Worm (Caenorhabditis elegans): Measurements from ENCODE around the gene K03B4.6.

K03B4.6 gene

ce11 chrV:4662400-4662799, 13.6 kb downstream of the K03B4.6 start, which contains the start of gene srx-74:
Gene srx-74 (minus strand): TSS chrV:4662500.
- TF ChIP-seq unc-62 (GFP tag; optimal IDR thresholded peaks at IDR 0.05) (no peak), mls-2 (tag; optimal IDR thresholded peaks at IDR 0.05) (no peak)

- no peak for TF ChIP-seq ceh-83 (GFP tag; optimal IDR thresholded peaks at IDR 0.05)
- TF ChIP-seq pha-4 (tag; optimal IDR thresholded peaks at IDR 0.05): no peak
- TF ChIP-seq drap-1 (GFP tag; optimal IDR thresholded peaks at IDR 0.05): no peak
- TF ChIP-seq elt-3 (tag; optimal IDR thresholded peaks at IDR 0.05): no peak
- no peak for TF ChIP-seq mls-2 (tag; optimal IDR thresholded peaks at IDR 0.05)
- TF ChIP-seq cnd-1 (tag; optimal IDR thresholded peaks at IDR 0.05): no peak
- no peak for TF ChIP-seq ztf-11 (tag; optimal IDR thresholded peaks at IDR 0.05)
- TF ChIP-seq mep-1 (tag; optimal IDR thresholded peaks at IDR 0.05): no peak
These were observed 20.8 kb downstream of the K03B4.6 start, which contains the start of gene F41F3.9 for ce11 chrV:4655175-4655574. Gene F41F3.9 (plus strand): TSS chrV:4655475.

ce11 chrV:4653871-4654605, 22.0 kb downstream of the K03B4.6 start, which contains the start of the genes col-139 and F41F3.1:
Gene col-139 (minus strand): TSS chrV:4653971.
Gene F41F3.1 (plus strand): TSS chrV:4654555.
- no peak for TF ChIP-seq lsy-2 (tag; optimal IDR thresholded peaks at IDR 0.05)
- TF ChIP-seq unc-62 (GFP tag; optimal IDR thresholded peaks at IDR 0.05): no peak
- no peak for TF ChIP-seq mep-1 (tag; optimal IDR thresholded peaks at IDR 0.05)
- no peak for TF ChIP-seq bed-3 (GFP tag; optimal IDR thresholded peaks at IDR 0.05)
- no peak for TF ChIP-seq nhr-237 (tag; optimal IDR thresholded peaks at IDR 0.05)
- TF ChIP-seq sptf-1 (tag; optimal IDR thresholded peaks at IDR 0.05): no peak
- no peak for TF ChIP-seq ceh-83 (GFP tag; optimal IDR thresholded peaks at IDR 0.05)

ce11 chrV:4653093-4653492, 22.9 kb downstream of the K03B4.6 start:
- TF ChIP-seq nhr-28 (tag; optimal IDR thresholded peaks at IDR 0.05) (no peak), elt-3 (tag; optimal IDR thresholded peaks at IDR 0.05) (no peak), nhr-76 (tag; optimal IDR thresholded peaks at IDR 0.05) (no peak), pha-4 (tag; optimal IDR thresholded peaks at IDR 0.05) (no peak), unc-39 (tag; optimal IDR thresholded peaks at IDR 0.05) (no peak)

ce11 chrV:4651480-4651879, 24.5 kb downstream of the K03B4.6 start:
- TF ChIP-seq ham-2 (GFP tag; optimal IDR thresholded peaks at IDR 0.05) (peak; percentile 20), elt-1 (tag; optimal IDR thresholded peaks at IDR 0.05; ENCODE audit: borderline replicate concordance, insufficient read depth) (peak; percentile 53), ceh-43 (GFP tag; optimal IDR thresholded peaks at IDR 0.05) (no peak)

- TF ChIP-seq nhr-2 (tag; optimal IDR thresholded peaks at IDR 0.05) (no peak), nhr-76 (tag; optimal IDR thresholded peaks at IDR 0.05) (no peak), cnd-1 (tag; optimal IDR thresholded peaks at IDR 0.05) (no peak), unc-62 (GFP tag; optimal IDR thresholded peaks at IDR 0.05) (no peak), hlh-1 (tag; optimal IDR thresholded peaks at IDR 0.05) (no peak), unc-120 (tag; optimal IDR thresholded peaks at IDR 0.05; ENCODE audit: poor library complexity, severe bottlenecking) (no peak), flh-1 (GFP tag; optimal IDR thresholded peaks at IDR 0.05) (no peak), nhr-28 (tag; optimal IDR thresholded peaks at IDR 0.05) (no peak), mab-5 (tag; optimal IDR thresholded peaks at IDR 0.05) (no peak), mls-2 (tag; optimal IDR thresholded peaks at IDR 0.05) (no peak), lin-32 (GFP tag; optimal IDR thresholded peaks at IDR 0.05) (no peak), ceh-43 (GFP tag; optimal IDR thresholded peaks at IDR 0.05) (no peak), snpc-4 (tag; optimal IDR thresholded peaks at IDR 0.05) (no peak), drap-1 (GFP tag; optimal IDR thresholded peaks at IDR 0.05) (no peak), unc-39 (tag; optimal IDR thresholded peaks at IDR 0.05) (no peak), pha-4 (tag; optimal IDR thresholded peaks at IDR 0.05) (no peak), tbx-8 (GFP tag; optimal IDR thresholded peaks at IDR 0.05) (no peak), M03D4.4 (tag; optimal IDR thresholded peaks at IDR 0.05) (no peak)
These were observed 26.2 kb downstream of the K03B4.6 start for ce11 chrV:4649649-4650384.
